Worm (Caenorhabditis elegans) whole organism, late embryonic: ENCODE data around the gene F53G2.3.

Experiments
- F13H6.1 ChIP-seq: sonication (generic microtip); optimal IDR thresholded peaks from 2 replicates; lab custom pipeline; 2016; ENCODE audit warnings: missing genetic modification characterization, missing compliant biosample characterization
- ceh-2 ChIP-seq: sonication (generic microtip); optimal IDR thresholded peaks from 2 replicates; lab custom pipeline; 2016; ENCODE audit warnings: missing genotype, missing genetic modification characterization, missing compliant biosample characterization
- ceh-30 ChIP-seq: fragments of 150-350 bp; optimal IDR thresholded peaks from 2 replicates; lab custom pipeline; 2014; ENCODE audit warnings: missing biosample characterization, missing genetic modification characterization
- ceh-9 ChIP-seq: sonication (generic microtip); optimal IDR thresholded peaks from 2 replicates; lab custom pipeline; 2016; ENCODE audit warnings: mild to moderate bottlenecking, missing genetic modification characterization, inconsistent platforms, missing compliant biosample characterization
- ets-4 ChIP-seq: sonication (generic microtip); optimal IDR thresholded peaks from 2 replicates; lab custom pipeline; 2016; ENCODE audit warnings: missing genetic modification characterization, missing compliant biosample characterization
- eyg-1 ChIP-seq: sonication (generic microtip); optimal IDR thresholded peaks from 2 replicates; lab custom pipeline; 2016; ENCODE audit warnings: missing genotype, missing genetic modification characterization, missing compliant biosample characterization
- nhr-11 ChIP-seq: fragments of 150-350 bp; optimal IDR thresholded peaks from 2 replicates; lab custom pipeline; 2014; ENCODE audit warnings: missing biosample characterization, missing genetic modification characterization
- pag-3 ChIP-seq: sonication (generic microtip); optimal IDR thresholded peaks from 2 replicates; lab custom pipeline; 2016; ENCODE audit warnings: missing compliant biosample characterization, missing genetic modification characterization, borderline replicate concordance
- pqm-1 ChIP-seq: sonication (generic microtip); optimal IDR thresholded peaks from 2 replicates; lab custom pipeline; 2016; ENCODE audit warnings: missing genetic modification characterization, missing compliant biosample characterization
- sdc-2 ChIP-seq: sonication (generic microtip); optimal IDR thresholded peaks from 2 replicates; lab custom pipeline; 2016; ENCODE audit warnings: missing genotype, missing genetic modification characterization, missing compliant biosample characterization
- unc-55 ChIP-seq: sonication (generic microtip); optimal IDR thresholded peaks from 2 replicates; lab custom pipeline; 2017; ENCODE audit warnings: missing biosample characterization, missing genetic modification reagents, missing genetic modification characterization

- TF ChIP-seq ceh-9, result no peak
- no peak for TF ChIP-seq nhr-11 (tag; lab: Kevin White, UChicago)
- TF ChIP-seq pqm-1 (tag; lab: Kevin White, UChicago), result no peak
- no peak for TF ChIP-seq eyg-1 (tag; lab: Kevin White, UChicago)
- no peak for TF ChIP-seq sdc-2
- TF ChIP-seq pag-3 (tag; lab: Kevin White, UChicago), result no peak
- no peak for TF ChIP-seq ceh-30 (tag; lab: Kevin White, UChicago)
- TF ChIP-seq ceh-2 (tag; lab: Kevin White, UChicago), result no peak
- no peak for TF ChIP-seq F13H6.1 (tag; lab: Kevin White, UChicago)
- no peak for TF ChIP-seq ets-4
- TF ChIP-seq unc-55 (GFP tag; lab: Kevin White, UChicago), result no peak
These were observed 33.5 kb upstream of the F53G2.3 start for ce11 chrII:2446727-2447126.
